Worm (Caenorhabditis elegans) whole organism, L1 larva: ENCODE measurements around the gene ttr-30.

Experiments used
- C04F5.9 ChIP-seq: sonication (generic microtip); optimal IDR thresholded peaks from 2 replicates; lab custom pipeline; 2016; ENCODE audit warnings: missing genetic modification characterization, missing compliant biosample characterization
- C16A3.4 ChIP-seq: fragments of 150-350 bp; optimal IDR thresholded peaks from 2 replicates; lab custom pipeline; 2014; ENCODE audit warnings: missing biosample characterization, missing genetic modification characterization
- C34B4.2 ChIP-seq: sonication (generic microtip); optimal IDR thresholded peaks from 2 replicates; lab custom pipeline; 2017; ENCODE audit warnings: mild to moderate bottlenecking, missing genetic modification characterization, missing compliant biosample characterization
- F16B12.6 ChIP-seq: fragments of 150-350 bp; optimal IDR thresholded peaks from 2 replicates; lab custom pipeline; 2014; ENCODE audit warnings: missing biosample characterization, missing genetic modification characterization
- aha-1 ChIP-seq: fragments of 150-350 bp; optimal IDR thresholded peaks from 2 replicates; lab custom pipeline; 2014; ENCODE audit warnings: missing biosample characterization, missing genetic modification characterization
- aly-2 ChIP-seq: fragments of 150-350 bp; optimal IDR thresholded peaks from 2 replicates; lab custom pipeline; 2014; ENCODE audit warnings: missing biosample characterization, missing genetic modification characterization
- ama-1 ChIP-seq: fragments of 150-350 bp; optimal IDR thresholded peaks from 2 replicates; lab custom pipeline; 2014
- blmp-1 ChIP-seq: fragments of 150-350 bp; optimal IDR thresholded peaks from 2 replicates; lab custom pipeline; 2014; ENCODE audit warnings: missing biosample characterization, missing genetic modification characterization
- ceh-8 ChIP-seq: fragments of 200-800 bp; sonication (Bioruptor generic); optimal IDR thresholded peaks from 2 replicates; lab custom pipeline; 2018; ENCODE audit warnings: mild to moderate bottlenecking, missing genetic modification characterization, moderate library complexity, missing compliant biosample characterization
- ceh-82 ChIP-seq, 3 experiments: fragments of 150-350 bp in 1 of 3; sonication (generic microtip) in 2 of 3; optimal IDR thresholded peaks; 2 replicates each; lab custom pipeline; 2014 to 2017; ENCODE audit warnings: missing biosample characterization in 3 of 3, missing genetic modification characterization in 3 of 3
- dsc-1 ChIP-seq: sonication (generic microtip); optimal IDR thresholded peaks from 2 replicates; lab custom pipeline; 2016; ENCODE audit warnings: mild to moderate bottlenecking, missing genetic modification characterization, missing compliant biosample characterization
- efl-1 ChIP-seq, 4 experiments: fragments of 150-350 bp; optimal IDR thresholded peaks in 3 of 4; peaks in 1 of 4; 1 replicate in 1 of 4; 2 replicates in 3 of 4; lab custom pipeline; 2014; ENCODE audit warnings: missing biosample characterization in 2 of 4, missing genetic modification characterization in 2 of 4, missing genetic modification reagents in 2 of 4
- elt-2 ChIP-seq: sonication (generic microtip); optimal IDR thresholded peaks from 2 replicates; lab custom pipeline; 2016; ENCODE audit warnings: missing genetic modification characterization, mild to moderate bottlenecking, inconsistent platforms, missing compliant biosample characterization, missing genetic modification reagents
- elt-3 ChIP-seq, 6 experiments: fragments of 150-350 bp in 1 of 6; sonication (generic microtip); optimal IDR thresholded peaks; 2 replicates each; lab custom pipeline; 2017 to 2018; ENCODE audit warnings: missing biosample characterization in 6 of 6, missing genetic modification characterization in 6 of 6, inconsistent platforms in 1 of 6
- fkh-10 ChIP-seq: sonication (generic microtip); optimal IDR thresholded peaks from 2 replicates; lab custom pipeline; 2017; ENCODE audit warnings: missing biosample characterization, missing genetic modification reagents, missing genetic modification characterization
- fkh-4 ChIP-seq: sonication (generic microtip); optimal IDR thresholded peaks from 2 replicates; lab custom pipeline; 2016; ENCODE audit warnings: missing compliant biosample characterization, missing genetic modification characterization, borderline replicate concordance
- fkh-8 ChIP-seq: sonication (generic microtip); optimal IDR thresholded peaks from 2 replicates; lab custom pipeline; 2016; ENCODE audit warnings: mild to moderate bottlenecking, missing genetic modification characterization, missing compliant biosample characterization
- hlh-4 ChIP-seq: sonication (generic microtip); optimal IDR thresholded peaks from 2 replicates; lab custom pipeline; 2016; ENCODE audit warnings: mild to moderate bottlenecking, missing genetic modification characterization, missing compliant biosample characterization
- hpl-2 ChIP-seq: fragments of 150-350 bp; optimal IDR thresholded peaks from 2 replicates; lab custom pipeline; 2014; ENCODE audit warnings: missing biosample characterization, missing genetic modification reagents, missing genetic modification characterization
- irx-1 ChIP-seq: sonication (generic microtip); optimal IDR thresholded peaks from 2 replicates; lab custom pipeline; 2016; ENCODE audit warnings: missing genetic modification characterization, missing compliant biosample characterization
- isw-1 ChIP-seq: fragments of 200-800 bp; sonication (Bioruptor generic); IDR thresholded peaks from 2 replicates; pipeline ENCODE4 v1.3.6; 2022; ENCODE audit warnings: missing genetic modification characterization, missing compliant biosample characterization
- jun-1 ChIP-seq: fragments of 150-350 bp; optimal IDR thresholded peaks from 2 replicates; lab custom pipeline; 2014; ENCODE audit warnings: missing biosample characterization, missing genetic modification reagents, missing genetic modification characterization
- lin-14 ChIP-seq: fragments of 200-800 bp; sonication (Bioruptor generic); optimal IDR thresholded peaks from 2 replicates; lab custom pipeline; 2018; ENCODE audit warnings: mild to moderate bottlenecking, missing genetic modification characterization, moderate library complexity, missing compliant biosample characterization
- lin-35 ChIP-seq, 2 experiments: fragments of 150-350 bp; optimal IDR thresholded peaks; 2 replicates each; lab custom pipeline; 2014; ENCODE audit warnings: missing biosample characterization in 2 of 2, missing genetic modification characterization in 2 of 2, missing genetic modification reagents in 2 of 2
- lir-3 ChIP-seq: sonication (generic microtip); optimal IDR thresholded peaks from 2 replicates; lab custom pipeline; 2016; ENCODE audit warnings: mild to moderate bottlenecking, missing genetic modification characterization, moderate library complexity, missing compliant biosample characterization; ENCODE audit not compliant: poor library complexity
- mab-9 ChIP-seq: fragments of 200-800 bp; sonication (Bioruptor generic); IDR thresholded peaks from 2 replicates; pipeline ENCODE4 v1.3.6; 2022; ENCODE audit warnings: missing genetic modification reagents, missing genetic modification characterization, missing compliant biosample characterization
- mdl-1 ChIP-seq, 2 experiments: fragments of 150-350 bp; optimal IDR thresholded peaks; 2 replicates each; lab custom pipeline; 2014 to 2017; ENCODE audit warnings: missing biosample characterization in 2 of 2, missing genetic modification characterization in 2 of 2, inconsistent platforms in 1 of 2
- mep-1 ChIP-seq: fragments of 150-350 bp; optimal IDR thresholded peaks from 2 replicates; lab custom pipeline; 2014; ENCODE audit warnings: missing biosample characterization, missing genetic modification characterization
- nhr-11 ChIP-seq: fragments of 150-350 bp; optimal IDR thresholded peaks from 2 replicates; lab custom pipeline; 2014; ENCODE audit warnings: missing biosample characterization, missing genetic modification characterization
- nhr-20 ChIP-seq: sonication (generic microtip); optimal IDR thresholded peaks from 2 replicates; lab custom pipeline; 2016; ENCODE audit warnings: mild to moderate bottlenecking, missing genetic modification characterization, missing compliant biosample characterization
- nhr-237 ChIP-seq: fragments of 150-350 bp; optimal IDR thresholded peaks from 2 replicates; lab custom pipeline; 2014; ENCODE audit warnings: missing biosample characterization, missing genetic modification characterization
- nhr-28 ChIP-seq: fragments of 150-350 bp; optimal IDR thresholded peaks from 2 replicates; lab custom pipeline; 2014; ENCODE audit warnings: missing biosample characterization, missing genetic modification characterization
- nhr-71 ChIP-seq: sonication (generic microtip); optimal IDR thresholded peaks from 2 replicates; lab custom pipeline; 2016; ENCODE audit warnings: mild to moderate bottlenecking, missing genetic modification characterization, moderate library complexity, missing compliant biosample characterization
- nhr-76 ChIP-seq: sonication (generic microtip); optimal IDR thresholded peaks from 2 replicates; lab custom pipeline; 2017; ENCODE audit warnings: missing biosample characterization, missing genetic modification characterization
- nhr-84 ChIP-seq: sonication (generic microtip); optimal IDR thresholded peaks from 2 replicates; lab custom pipeline; 2017; ENCODE audit warnings: missing biosample characterization, missing genetic modification characterization
- nhr-85 ChIP-seq: sonication (generic microtip); peaks from one replicate; lab custom pipeline; 2016; ENCODE audit warnings: missing genetic modification characterization, inconsistent platforms, missing compliant biosample characterization
- nhr-90 ChIP-seq: sonication (generic microtip); optimal IDR thresholded peaks from 2 replicates; lab custom pipeline; 2016; ENCODE audit warnings: mild to moderate bottlenecking, missing genetic modification characterization, missing compliant biosample characterization; ENCODE audit not compliant: poor library complexity
- pag-3 ChIP-seq: sonication (generic microtip); optimal IDR thresholded peaks from 2 replicates; lab custom pipeline; 2017; ENCODE audit warnings: missing genetic modification characterization, mild to moderate bottlenecking, missing compliant biosample characterization, antibody characterized with exemption, borderline replicate concordance; ENCODE audit not compliant: insufficient read depth
- rnt-1 ChIP-seq: sonication (generic microtip); optimal IDR thresholded peaks from 2 replicates; lab custom pipeline; 2016; ENCODE audit warnings: mild to moderate bottlenecking, missing genetic modification characterization, moderate library complexity, missing compliant biosample characterization
- snpc-4 ChIP-seq: fragments of 150-350 bp; optimal IDR thresholded peaks from 2 replicates; lab custom pipeline; 2014; ENCODE audit warnings: missing biosample characterization, missing genetic modification characterization
- snu-23 ChIP-seq: sonication (generic microtip); optimal IDR thresholded peaks from 2 replicates; lab custom pipeline; 2016; ENCODE audit warnings: missing genetic modification characterization, missing compliant biosample characterization
- sox-4 ChIP-seq: sonication (generic microtip); optimal IDR thresholded peaks from 2 replicates; lab custom pipeline; 2016; ENCODE audit warnings: missing genetic modification characterization, missing compliant biosample characterization
- sptf-1 ChIP-seq: fragments of 150-350 bp; optimal IDR thresholded peaks from 2 replicates; lab custom pipeline; 2014; ENCODE audit warnings: missing biosample characterization, missing genetic modification characterization
- sup-37 ChIP-seq: fragments of 200-800 bp; sonication (Bioruptor generic); optimal IDR thresholded peaks from 2 replicates; lab custom pipeline; 2018; ENCODE audit warnings: mild to moderate bottlenecking, missing genetic modification characterization, missing compliant biosample characterization
- swsn-7 ChIP-seq: sonication (generic microtip); optimal IDR thresholded peaks from 2 replicates; lab custom pipeline; 2016; ENCODE audit warnings: missing genetic modification characterization, missing compliant biosample characterization
- tlp-1 ChIP-seq: fragments of 150-350 bp; optimal IDR thresholded peaks from 2 replicates; lab custom pipeline; 2014; ENCODE audit warnings: missing biosample characterization, missing genetic modification characterization
- unc-130 ChIP-seq: fragments of 150-350 bp; optimal IDR thresholded peaks from 2 replicates; lab custom pipeline; 2017; ENCODE audit warnings: missing biosample characterization, missing genetic modification characterization, inconsistent platforms
- unc-62 ChIP-seq: fragments of 150-350 bp; optimal IDR thresholded peaks from 2 replicates; lab custom pipeline; 2014; ENCODE audit warnings: missing biosample characterization, missing genetic modification reagents, missing genetic modification characterization
- unc-86 ChIP-seq: sonication (generic microtip); optimal IDR thresholded peaks from 2 replicates; lab custom pipeline; 2016; ENCODE audit warnings: missing genetic modification characterization, missing compliant biosample characterization
- vab-15 ChIP-seq: sonication (generic microtip); optimal IDR thresholded peaks from 2 replicates; lab custom pipeline; 2017; ENCODE audit warnings: missing genotype, mild to moderate bottlenecking, missing genetic modification characterization, missing compliant biosample characterization
- zag-1 ChIP-seq: fragments of 150-350 bp; optimal IDR thresholded peaks from 2 replicates; lab custom pipeline; 2014; ENCODE audit warnings: missing biosample characterization, missing genetic modification characterization
- zip-4 ChIP-seq: fragments of 200-800 bp; sonication (Bioruptor generic); optimal IDR thresholded peaks from 2 replicates; lab custom pipeline; 2018; ENCODE audit warnings: mild to moderate bottlenecking, missing genetic modification characterization, moderate library complexity, missing compliant biosample characterization
- ztf-11 ChIP-seq, 2 experiments: sonication (generic microtip); optimal IDR thresholded peaks; 2 replicates each; lab custom pipeline; 2016 to 2017; ENCODE audit warnings: missing genetic modification characterization in 2 of 2, missing biosample characterization in 1 of 2, missing compliant biosample characterization in 1 of 2
- ztf-4 ChIP-seq: fragments of 150-350 bp; optimal IDR thresholded peaks from 2 replicates; lab custom pipeline; 2014; ENCODE audit warnings: missing biosample characterization, missing genetic modification characterization

The ttr-30 gene

DNA sequence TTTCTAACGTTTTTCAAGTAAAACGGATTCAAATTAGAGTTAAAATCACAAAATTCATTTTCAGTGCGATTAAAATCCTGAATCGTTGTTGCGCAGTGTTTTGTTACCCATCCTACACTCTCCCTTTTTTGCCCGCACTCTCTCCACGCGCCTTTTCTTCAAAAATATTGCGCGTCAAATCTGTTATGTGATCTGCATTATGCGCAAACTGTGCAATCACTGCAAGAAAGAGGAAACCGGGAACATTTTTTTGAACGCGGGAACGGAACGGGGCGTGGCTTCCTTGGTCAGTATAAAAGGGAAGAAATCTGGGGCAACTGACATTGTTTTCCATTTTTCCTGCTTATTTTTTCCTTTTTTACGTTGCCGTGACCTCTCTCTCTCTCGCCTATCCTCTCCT is 9.6 kb downstream of the ttr-30 start (continued):
- TF ChIP-seq mdl-1 (tag; optimal IDR thresholded peaks at IDR 0.05; lab: Kevin White, UChicago), result no peak
- no peak for TF ChIP-seq tlp-1
- no peak for TF ChIP-seq unc-130 (tag; lab: Kevin White, UChicago)
- no peak for TF ChIP-seq aly-2 (tag; lab: Kevin White, UChicago)
- TF ChIP-seq C34B4.2 (tag; lab: Kevin White, UChicago), result no peak
- no peak for TF ChIP-seq irx-1 (tag; lab: Kevin White, UChicago)
- TF ChIP-seq isw-1 (GFP tag; lab: Robert Waterston, UW), result no peak
- TF ChIP-seq ceh-82 (tag; optimal IDR thresholded peaks at IDR 0.05; lab: Kevin White, UChicago), result no peak
- TF ChIP-seq unc-62 (GFP tag; lab: Kevin White, UChicago), result no peak
- peak; percentile 26 to 29 for TF ChIP-seq efl-1 (optimal IDR thresholded peaks at IDR 0.05; lab: Kevin White, UChicago)
- peak; percentile 25 to 93 for TF ChIP-seq efl-1 (GFP tag; optimal IDR thresholded peaks at IDR 0.05 in 1 of 2; lab: Kevin White, UChicago)
- no peak for TF ChIP-seq dsc-1 (tag; lab: Kevin White, UChicago)
- peak in 1 of 6 experiments; percentile 3 for TF ChIP-seq elt-3 (tag; optimal IDR thresholded peaks at IDR 0.05; lab: Kevin White, UChicago)
- no peak for TF ChIP-seq rnt-1 (tag; lab: Kevin White, UChicago)
- TF ChIP-seq ama-1 (lab: Kevin White, UChicago), result no peak
- no peak for TF ChIP-seq nhr-71 (tag; lab: Kevin White, UChicago)
- TF ChIP-seq snpc-4 (tag; lab: Kevin White, UChicago), result no peak
- no peak for TF ChIP-seq hpl-2
- TF ChIP-seq nhr-76, result no peak
- TF ChIP-seq fkh-10 (GFP tag; lab: Kevin White, UChicago), result no peak
- no peak for TF ChIP-seq pag-3 (tag; lab: Kevin White, UChicago)
- no peak for TF ChIP-seq sptf-1 (tag; lab: Kevin White, UChicago)
- peak; percentile 43 for TF ChIP-seq mep-1 (tag; lab: Kevin White, UChicago)
- no peak for TF ChIP-seq ztf-11 (tag; optimal IDR thresholded peaks at IDR 0.05; lab: Kevin White, UChicago)
- TF ChIP-seq fkh-4 (tag; lab: Kevin White, UChicago), result no peak
- no peak for TF ChIP-seq nhr-28 (tag; lab: Kevin White, UChicago)
- TF ChIP-seq aha-1 (tag; lab: Kevin White, UChicago), result no peak
- no peak for TF ChIP-seq ztf-4 (tag; lab: Kevin White, UChicago)
- TF ChIP-seq hlh-4 (tag; lab: Kevin White, UChicago), result no peak
- TF ChIP-seq nhr-85 (tag; lab: Kevin White, UChicago), result no peak
- TF ChIP-seq sup-37, result no peak
- no peak for TF ChIP-seq vab-15 (tag; lab: Kevin White, UChicago)
- TF ChIP-seq C04F5.9 (tag; lab: Kevin White, UChicago), result no peak
- TF ChIP-seq snu-23 (GFP tag; lab: Kevin White, UChicago), result peak; percentile 12
- no peak for TF ChIP-seq nhr-90
- TF ChIP-seq ceh-8 (GFP tag; lab: Kevin White, UChicago), result no peak
- TF ChIP-seq zag-1 (tag; lab: Kevin White, UChicago), result no peak
- no peak for TF ChIP-seq jun-1
- no peak for TF ChIP-seq zip-4
- TF ChIP-seq elt-2 (tag; lab: Kevin White, UChicago), result no peak
- TF ChIP-seq nhr-11, result no peak
- no peak for TF ChIP-seq fkh-8
- TF ChIP-seq swsn-7 (tag; lab: Kevin White, UChicago), result peak; percentile 24
- no peak for TF ChIP-seq nhr-84 (tag; lab: Kevin White, UChicago)
- no peak for TF ChIP-seq unc-86
- no peak for TF ChIP-seq sox-4 (tag; lab: Kevin White, UChicago)
- no peak for TF ChIP-seq nhr-237 (tag; lab: Kevin White, UChicago)
- TF ChIP-seq F16B12.6 (tag; lab: Kevin White, UChicago), result peak; percentile 77
- TF ChIP-seq nhr-20 (tag; lab: Kevin White, UChicago), result no peak
- TF ChIP-seq mab-9 (GFP tag; lab: Robert Waterston, UW), result no peak
- peak; percentile 12 to 50 for TF ChIP-seq lin-35 (GFP tag; optimal IDR thresholded peaks at IDR 0.05; lab: Kevin White, UChicago)
- peak; percentile 12 for TF ChIP-seq lin-14
- TF ChIP-seq blmp-1 (tag; lab: Kevin White, UChicago), result peak; percentile 54
- no peak for TF ChIP-seq lir-3 (tag; lab: Kevin White, UChicago)
- TF ChIP-seq C16A3.4 (tag; lab: Kevin White, UChicago), result no peak
